Fruit fly (Drosophila melanogaster): ENCODE results near the gene Trf2.

The Trf2 gene

dm6 chrX:8452163-8452562, 43.1 kb downstream of the Trf2 start (continued):
- peak; percentile 51; the same call in 1 of the 2 replicates for TF ChIP-seq CG2129 (GFP tag; IDR thresholded peaks at IDR 0.05; ENCODE audit: partially characterized antibody)
- TF ChIP-seq B-H1 (GFP tag; IDR thresholded peaks at IDR 0.05), result no peak
- no peak for TF ChIP-seq kah (GFP tag; optimal IDR thresholded peaks at IDR 0.05)
- TF ChIP-seq Ets65A (GFP tag), result no peak
- no peak for TF ChIP-seq Pdp1 (GFP tag; optimal IDR thresholded peaks at IDR 0.05)
- TF ChIP-seq CG32532 (GFP tag; IDR thresholded peaks at IDR 0.05), result no peak
- no peak for TF ChIP-seq pho (GFP tag; optimal IDR thresholded peaks at IDR 0.05)
- no peak for TF ChIP-seq zfh2 (GFP tag; optimal IDR thresholded peaks at IDR 0.05)
- no peak for TF ChIP-seq CG5245 (GFP tag; optimal IDR thresholded peaks at IDR 0.05)
- TF ChIP-seq CG34224 (GFP tag; IDR thresholded peaks at IDR 0.05; ENCODE audit: partially characterized antibody), result peak; percentile 100
- TF ChIP-seq Hr51 (GFP tag; optimal IDR thresholded peaks at IDR 0.05), result no peak
- TF ChIP-seq CG13424 (tag; optimal IDR thresholded peaks at IDR 0.05), result no peak
- no peak for TF ChIP-seq insv (GFP tag; optimal IDR thresholded peaks at IDR 0.05)
- TF ChIP-seq pnt (GFP tag; optimal IDR thresholded peaks at IDR 0.05), result no peak
- TF ChIP-seq seq (GFP tag; IDR thresholded peaks at IDR 0.05), result no peak
- TF ChIP-seq nerfin-1 (tag; optimal IDR thresholded peaks at IDR 0.05), result no peak
- TF ChIP-seq CG6791 (GFP tag; IDR thresholded peaks at IDR 0.05; ENCODE audit: partially characterized antibody), result peak; percentile 100
- TF ChIP-seq zen (tag; optimal IDR thresholded peaks at IDR 0.05), result no peak
- TF ChIP-seq CG11456 (GFP tag; IDR thresholded peaks at IDR 0.05), result no peak
- TF ChIP-seq CG9932 (GFP tag; IDR thresholded peaks at IDR 0.05), result no peak
- no peak for TF ChIP-seq BtbVII (GFP tag; optimal IDR thresholded peaks at IDR 0.05)
- TF ChIP-seq lilli (GFP tag; optimal IDR thresholded peaks at IDR 0.05), result no peak
- no peak for TF ChIP-seq CG15696 (tag; optimal IDR thresholded peaks at IDR 0.05)
- no peak for TF ChIP-seq dmrt11E (tag; optimal IDR thresholded peaks at IDR 0.05)
- TF ChIP-seq z (GFP tag; IDR thresholded peaks at IDR 0.05), result no peak
- no peak for TF ChIP-seq CG2875 (GFP tag; optimal IDR thresholded peaks at IDR 0.05)
- no peak for TF ChIP-seq CG10462 (GFP tag; optimal IDR thresholded peaks at IDR 0.05)
- no peak for TF ChIP-seq CG18262 (tag; optimal IDR thresholded peaks at IDR 0.05)
- no peak for TF ChIP-seq CG16779 (GFP tag; IDR thresholded peaks at IDR 0.05)
- no peak for TF ChIP-seq CG6654 (GFP tag; optimal IDR thresholded peaks at IDR 0.05)
- no peak for TF ChIP-seq dm (GFP tag; optimal IDR thresholded peaks at IDR 0.05)
- peak; percentile 97 for TF ChIP-seq sna (GFP tag; IDR thresholded peaks at IDR 0.05; ENCODE audit: partially characterized antibody)
- TF ChIP-seq BEAF-32 (GFP tag; optimal IDR thresholded peaks at IDR 0.05), result no peak
- no peak for TF ChIP-seq Atf3 (GFP tag; optimal IDR thresholded peaks at IDR 0.05)
- TF ChIP-seq CG1792 (GFP tag; optimal IDR thresholded peaks at IDR 0.05), result no peak
- TF ChIP-seq cato (GFP tag; optimal IDR thresholded peaks at IDR 0.05; ENCODE audit: borderline replicate concordance), result no peak
- TF ChIP-seq tna (GFP tag; IDR thresholded peaks at IDR 0.05; ENCODE audit: partially characterized antibody), result peak; percentile 100
- no peak for TF ChIP-seq CG17328 (GFP tag; IDR thresholded peaks at IDR 0.05)
- TF ChIP-seq CG2116 (GFP tag; optimal IDR thresholded peaks at IDR 0.05), result no peak
- TF ChIP-seq CG4424 (GFP tag; optimal IDR thresholded peaks at IDR 0.05), result no peak
- no peak for TF ChIP-seq CG4360 (GFP tag; IDR thresholded peaks at IDR 0.05)
- TF ChIP-seq wor (GFP tag; IDR thresholded peaks at IDR 0.05), result no peak
- peak; percentile 100 for TF ChIP-seq HLH4C (GFP tag; IDR thresholded peaks at IDR 0.05; ENCODE audit: partially characterized antibody)
- no peak for TF ChIP-seq CG18619 (GFP tag; optimal IDR thresholded peaks at IDR 0.05)
- no peak for TF ChIP-seq CG17361 (GFP tag; IDR thresholded peaks at IDR 0.05)
- no peak for TF ChIP-seq Usf (GFP tag; optimal IDR thresholded peaks at IDR 0.05)
- no peak for TF ChIP-seq bigmax (GFP tag; optimal IDR thresholded peaks at IDR 0.05)
- no peak for TF ChIP-seq Blimp-1 (GFP tag; optimal IDR thresholded peaks at IDR 0.05)
- TF ChIP-seq CG10274 (GFP tag; optimal IDR thresholded peaks at IDR 0.05), result no peak
- TF ChIP-seq sd (tag; optimal IDR thresholded peaks at IDR 0.05), result no peak
- no peak for TF ChIP-seq jing (GFP tag; optimal IDR thresholded peaks at IDR 0.05)

All from whole organism, embryonic.